Fruit fly (Drosophila melanogaster) whole organism: Measurements from ENCODE around the gene CG3862.

Source experiments
- CG8478 ChIP-seq: fragments of >200 bp; optimal IDR thresholded peaks from 2 replicates; lab custom pipeline; 2018; ENCODE audit warnings: inconsistent platforms
- EcR ChIP-seq, 2 experiments: fragments of >200 bp; optimal IDR thresholded peaks; 2 replicates each; lab custom pipeline; 2017; ENCODE audit warnings: missing biosample characterization in 2 of 2, missing genetic modification characterization in 2 of 2, missing genetic modification reagents in 2 of 2
- usp ChIP-seq: fragments of >200 bp; optimal IDR thresholded peaks from 2 replicates; lab custom pipeline; 2017; ENCODE audit warnings: missing biosample characterization, missing genetic modification characterization, mixed read lengths

dm6 chr2L:868961-869360 lies 43.3 kb upstream of the CG3862 start:
- no peak for TF ChIP-seq CG8478 (lab: Kevin White, UChicago)
- TF ChIP-seq usp (GFP tag; lab: Kevin White, UChicago) = no peak
- no peak for TF ChIP-seq EcR (GFP tag; optimal IDR thresholded peaks at IDR 0.05; lab: Kevin White, UChicago)
